Comparison of ENCODE assay signal across 5 fruit fly cellular contexts in the genomic region with DNA sequence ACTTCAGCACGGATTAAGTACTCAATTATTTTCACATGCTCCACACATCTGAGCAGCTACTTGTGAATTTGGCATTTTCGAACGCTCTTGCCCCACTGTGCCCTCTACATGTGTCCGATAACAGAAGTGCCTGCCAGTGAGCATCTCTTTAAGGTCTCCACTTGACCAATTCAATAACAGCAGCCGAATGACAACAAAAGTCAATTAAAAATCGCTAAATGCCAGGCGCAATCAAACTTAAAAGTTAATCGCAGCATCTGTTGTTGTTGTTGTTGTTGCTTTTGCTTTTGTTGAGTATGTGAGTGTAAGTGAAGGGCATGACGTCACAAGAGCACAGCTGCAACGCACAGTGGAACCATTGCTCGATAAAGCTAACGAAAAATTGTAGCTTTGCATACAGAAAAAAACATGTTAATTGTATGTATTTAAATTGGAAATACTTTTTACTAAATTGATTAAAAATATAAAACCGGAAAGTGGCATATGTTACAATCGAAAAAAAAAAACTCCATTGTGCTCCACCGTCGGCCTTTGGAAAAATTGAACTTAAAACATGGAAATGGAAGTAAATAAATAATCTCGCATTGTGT.
A peak's percentile ranks its signal among the peaks of the same experiment; 100 is the strongest.
TF ChIP-seq lines count a peak whose summit lies in the region.

No protein-coding gene starts in this region.

- no peak for TF ChIP-seq CTCF in whole organism, embryonic (GFP tag; optimal IDR thresholded peaks at IDR 0.05; lab: Kevin White, UChicago)

TF ChIP-seq in whole organism, adult, 20 proteins besides CTCF, POLR2A, EP300 and RAD21 (continues in another document):
- TF ChIP-seq CG7045 (GFP tag; optimal IDR thresholded peaks at IDR 0.05; lab: Kevin White, UChicago), result no peak
- peak; percentile 17 for TF ChIP-seq CG14711 (tag; optimal IDR thresholded peaks at IDR 0.05; lab: Kevin White, UChicago)
- no peak for TF ChIP-seq CG5204 (GFP tag; optimal IDR thresholded peaks at IDR 0.05; lab: Kevin White, UChicago)
- TF ChIP-seq CG1620 (GFP tag; optimal IDR thresholded peaks at IDR 0.05; lab: Kevin White, UChicago), result peak; percentile 21
- peak; percentile 83 for TF ChIP-seq kay (GFP tag; lab: Kevin White, UChicago; ENCODE audit: borderline replicate concordance)
- no peak for TF ChIP-seq ovo (GFP tag; optimal IDR thresholded peaks at IDR 0.05; lab: Kevin White, UChicago)
- TF ChIP-seq bab1 (GFP tag; optimal IDR thresholded peaks at IDR 0.05; lab: Kevin White, UChicago), result no peak
- TF ChIP-seq pad (GFP tag; optimal IDR thresholded peaks at IDR 0.05; lab: Kevin White, UChicago), result no peak
- TF ChIP-seq tj (GFP tag; optimal IDR thresholded peaks at IDR 0.05; lab: Kevin White, UChicago), result no peak
- no peak for TF ChIP-seq Clk (GFP tag; optimal IDR thresholded peaks at IDR 0.05; lab: Kevin White, UChicago)
- TF ChIP-seq CG12768 (GFP tag; optimal IDR thresholded peaks at IDR 0.05; lab: Kevin White, UChicago), result no peak
- TF ChIP-seq toe (GFP tag; optimal IDR thresholded peaks at IDR 0.05; lab: Kevin White, UChicago), result no peak
- TF ChIP-seq Mnt (GFP tag; optimal IDR thresholded peaks at IDR 0.05; lab: Kevin White, UChicago), result peak; percentile 11
- peak; percentile 34 for TF ChIP-seq CG11617 (GFP tag; optimal IDR thresholded peaks at IDR 0.05; lab: Kevin White, UChicago)
- no peak for TF ChIP-seq Hr96 (GFP tag; optimal IDR thresholded peaks at IDR 0.05; lab: Kevin White, UChicago)
- no peak for TF ChIP-seq CG33017 (tag; optimal IDR thresholded peaks at IDR 0.05; lab: Kevin White, UChicago)
- TF ChIP-seq CG7101 (tag; optimal IDR thresholded peaks at IDR 0.05; lab: Kevin White, UChicago), result no peak

TF ChIP-seq in whole organism, embryonic, 481 proteins besides CTCF, POLR2A, EP300 and RAD21 (continues in another document):
- peak; percentile 41; the same call in 1 of the 2 replicates for TF ChIP-seq Ptx1 (GFP tag; IDR thresholded peaks at IDR 0.05; lab: Robert Waterston, UW)
- no peak for TF ChIP-seq NK7.1 (GFP tag; optimal IDR thresholded peaks at IDR 0.05; lab: Kevin White, UChicago)
- TF ChIP-seq Jarid2 (GFP tag; optimal IDR thresholded peaks at IDR 0.05; lab: Kevin White, UChicago), result no peak
- TF ChIP-seq CG5245 (GFP tag; optimal IDR thresholded peaks at IDR 0.05; lab: Kevin White, UChicago), result peak; percentile 25
- TF ChIP-seq CG17385 (GFP tag; optimal IDR thresholded peaks at IDR 0.05; lab: Kevin White, UChicago), result peak; percentile 3
- TF ChIP-seq Rfx (GFP tag; IDR thresholded peaks at IDR 0.05; lab: Robert Waterston, UW), result peak; percentile 23
- TF ChIP-seq gsb (GFP tag; IDR thresholded peaks at IDR 0.05; lab: Robert Waterston, UW), result 0 out of 2 replicates have a peak, but pooled peaks have one; percentile 17
- peak; percentile 46; the same call in 1 of the 3 replicates for TF ChIP-seq ci (GFP tag; IDR thresholded peaks at IDR 0.05; lab: Robert Waterston, UW)
- TF ChIP-seq abd-A (tag; optimal IDR thresholded peaks at IDR 0.05; lab: Kevin White, UChicago), result no peak
- no peak for TF ChIP-seq Sin3A (optimal IDR thresholded peaks at IDR 0.05; lab: Kevin White, UChicago)
- TF ChIP-seq CG10543 (GFP tag; optimal IDR thresholded peaks at IDR 0.05; lab: Kevin White, UChicago), result peak; percentile 5
- peak; percentile 13 for TF ChIP-seq CG6813 (GFP tag; optimal IDR thresholded peaks at IDR 0.05; lab: Kevin White, UChicago)
- TF ChIP-seq CG1832 (GFP tag; optimal IDR thresholded peaks at IDR 0.05; lab: Kevin White, UChicago), result no peak
- peak; percentile 59 for TF ChIP-seq CG14441 (GFP tag; IDR thresholded peaks at IDR 0.05; lab: Robert Waterston, UW)
- 0 out of 2 replicates have a peak, but pooled peaks have one; percentile 8 for TF ChIP-seq lmd (GFP tag; IDR thresholded peaks at IDR 0.05; lab: Robert Waterston, UW)
- TF ChIP-seq CG13287 (GFP tag; IDR thresholded peaks at IDR 0.05; lab: Robert Waterston, UW; ENCODE audit: partially characterized antibody), result peak; percentile 31; the same call in 1 of the 2 replicates

TF ChIP-seq in whole organism, prepupa, 60 proteins besides CTCF, POLR2A, EP300 and RAD21 (continues in another document):
- TF ChIP-seq Sox102F (GFP tag; optimal IDR thresholded peaks at IDR 0.05; lab: Kevin White, UChicago), result peak; percentile 76
- peak; percentile 56 for TF ChIP-seq CG31627 (GFP tag; optimal IDR thresholded peaks at IDR 0.05; lab: Kevin White, UChicago)
- TF ChIP-seq svp (GFP tag; lab: Kevin White, UChicago), result peak; percentile 91
- TF ChIP-seq cyc (GFP tag; optimal IDR thresholded peaks at IDR 0.05; lab: Kevin White, UChicago), result peak; percentile 69
- TF ChIP-seq Met (GFP tag; optimal IDR thresholded peaks at IDR 0.05; lab: Kevin White, UChicago), result peak; percentile 78
- TF ChIP-seq CG9139 (GFP tag; optimal IDR thresholded peaks at IDR 0.05; lab: Kevin White, UChicago), result no peak
- TF ChIP-seq topi (GFP tag; optimal IDR thresholded peaks at IDR 0.05; lab: Kevin White, UChicago), result peak; percentile 78
- peak; percentile 68 for TF ChIP-seq Sox14 (GFP tag; optimal IDR thresholded peaks at IDR 0.05; lab: Kevin White, UChicago)
- TF ChIP-seq acj6 (GFP tag; optimal IDR thresholded peaks at IDR 0.05; lab: Kevin White, UChicago), result peak; percentile 46
- peak; percentile 73 for TF ChIP-seq CG3919 (GFP tag; optimal IDR thresholded peaks at IDR 0.05; lab: Kevin White, UChicago)
- TF ChIP-seq Lpt (GFP tag; optimal IDR thresholded peaks at IDR 0.05; lab: Kevin White, UChicago), result no peak
- TF ChIP-seq Eip78C (GFP tag; lab: Kevin White, UChicago), result peak; percentile 89
- TF ChIP-seq fd59A (GFP tag; optimal IDR thresholded peaks at IDR 0.05; lab: Kevin White, UChicago), result peak; percentile 15
- peak; percentile 80 for TF ChIP-seq esn (GFP tag; optimal IDR thresholded peaks at IDR 0.05; lab: Kevin White, UChicago)
- peak; percentile 45 for TF ChIP-seq Blimp-1 (GFP tag; optimal IDR thresholded peaks at IDR 0.05; lab: Kevin White, UChicago)
- TF ChIP-seq CG6792 (GFP tag; optimal IDR thresholded peaks at IDR 0.05; lab: Kevin White, UChicago), result peak; percentile 64
- peak; percentile 50 for TF ChIP-seq Ets96B (tag; optimal IDR thresholded peaks at IDR 0.05; lab: Kevin White, UChicago)
- no peak for TF ChIP-seq Sox15 (GFP tag; optimal IDR thresholded peaks at IDR 0.05; lab: Kevin White, UChicago)

TF ChIP-seq in whole organism, pupa, 21 proteins besides CTCF, POLR2A, EP300 and RAD21 (continues in another document):
- TF ChIP-seq EcR (GFP tag; optimal IDR thresholded peaks at IDR 0.05; lab: Kevin White, UChicago), result peak; percentile 69
- no peak for TF ChIP-seq D1 (tag; optimal IDR thresholded peaks at IDR 0.05; lab: Kevin White, UChicago)
- TF ChIP-seq CG14655 (GFP tag; optimal IDR thresholded peaks at IDR 0.05; lab: Kevin White, UChicago), result no peak
- no peak for TF ChIP-seq rn (GFP tag; IDR thresholded peaks at IDR 0.05; lab: Robert Waterston, UW)
- peak; percentile 77 for TF ChIP-seq Pif1B (GFP tag; optimal IDR thresholded peaks at IDR 0.05; lab: Kevin White, UChicago)
- TF ChIP-seq CG15710 (tag; optimal IDR thresholded peaks at IDR 0.05; lab: Kevin White, UChicago), result peak; percentile 45
- peak; percentile 64 for TF ChIP-seq CG8159 (tag; optimal IDR thresholded peaks at IDR 0.05; lab: Kevin White, UChicago)
- TF ChIP-seq CG4496 (GFP tag; IDR thresholded peaks at IDR 0.05; lab: Robert Waterston, UW), result 0 out of 3 replicates have a peak, but pooled peaks have one; percentile 30
- peak; percentile 70 for TF ChIP-seq Pif1A (GFP tag; optimal IDR thresholded peaks at IDR 0.05; lab: Kevin White, UChicago)
- TF ChIP-seq CG34367 (tag; optimal IDR thresholded peaks at IDR 0.05; lab: Kevin White, UChicago), result peak; percentile 37
- TF ChIP-seq CG13204 (GFP tag; optimal IDR thresholded peaks at IDR 0.05; lab: Kevin White, UChicago), result no peak
- peak; percentile 20 for TF ChIP-seq CG8301 (tag; optimal IDR thresholded peaks at IDR 0.05; lab: Kevin White, UChicago)
- peak; percentile 35 for TF ChIP-seq gl (tag; optimal IDR thresholded peaks at IDR 0.05; lab: Kevin White, UChicago)
- TF ChIP-seq Snoo (tag; optimal IDR thresholded peaks at IDR 0.05; lab: Kevin White, UChicago), result peak; percentile 65
- TF ChIP-seq Ets98B (GFP tag; IDR thresholded peaks at IDR 0.05; lab: Robert Waterston, UW), result peak; percentile 63
- TF ChIP-seq CG12605 (GFP tag; IDR thresholded peaks at IDR 0.05; lab: Robert Waterston, UW), result peak; percentile 52; the same call in 1 of the 2 replicates
- TF ChIP-seq fd96Ca (GFP tag; IDR thresholded peaks at IDR 0.05; lab: Robert Waterston, UW), result no peak
- TF ChIP-seq CG32121 (GFP tag; IDR thresholded peaks at IDR 0.05; lab: Robert Waterston, UW), result peak; percentile 48
- peak; percentile 28 for TF ChIP-seq CG9948 (tag; optimal IDR thresholded peaks at IDR 0.05; lab: Kevin White, UChicago)

TF ChIP-seq in whole organism, wandering third instar larva, 38 proteins besides CTCF, POLR2A, EP300 and RAD21 (continues in another document):
- no peak for TF ChIP-seq lola (GFP tag; optimal IDR thresholded peaks at IDR 0.05; lab: Kevin White, UChicago)
- TF ChIP-seq dmrt93B (GFP tag; optimal IDR thresholded peaks at IDR 0.05; lab: Kevin White, UChicago), result no peak
- no peak for TF ChIP-seq Vsx2 (GFP tag; optimal IDR thresholded peaks at IDR 0.05; lab: Kevin White, UChicago; ENCODE audit: partially characterized antibody)
- peak; percentile 59 for TF ChIP-seq h (GFP tag; optimal IDR thresholded peaks at IDR 0.05; lab: Kevin White, UChicago)
- TF ChIP-seq Abd-B (GFP tag; optimal IDR thresholded peaks at IDR 0.05; lab: Kevin White, UChicago), result no peak
- TF ChIP-seq Jra (GFP tag; optimal IDR thresholded peaks at IDR 0.05; lab: Kevin White, UChicago), result peak; percentile 52
- TF ChIP-seq dsf (GFP tag; optimal IDR thresholded peaks at IDR 0.05; lab: Kevin White, UChicago; ENCODE audit: borderline replicate concordance), result no peak
- no peak for TF ChIP-seq Mio (GFP tag; optimal IDR thresholded peaks at IDR 0.05; lab: Kevin White, UChicago)
- TF ChIP-seq psq (GFP tag; optimal IDR thresholded peaks at IDR 0.05; lab: Kevin White, UChicago), result peak; percentile 42
- TF ChIP-seq rgr (GFP tag; optimal IDR thresholded peaks at IDR 0.05; lab: Kevin White, UChicago), result peak; percentile 53
- TF ChIP-seq Hr78 (GFP tag; optimal IDR thresholded peaks at IDR 0.05; lab: Kevin White, UChicago), result no peak
- no peak for TF ChIP-seq Hr83 (GFP tag; optimal IDR thresholded peaks at IDR 0.05; lab: Kevin White, UChicago; ENCODE audit: poor library complexity, severe bottlenecking)
- TF ChIP-seq foxo (GFP tag; optimal IDR thresholded peaks at IDR 0.05; lab: Kevin White, UChicago), result peak in 1 of 2 experiments; percentile 61
- TF ChIP-seq sage (GFP tag; optimal IDR thresholded peaks at IDR 0.05; lab: Kevin White, UChicago), result peak; percentile 70
- TF ChIP-seq brk (GFP tag; optimal IDR thresholded peaks at IDR 0.05; lab: Kevin White, UChicago), result no peak
- no peak for TF ChIP-seq dl (GFP tag; optimal IDR thresholded peaks at IDR 0.05; lab: Kevin White, UChicago; ENCODE audit: insufficient read depth in 1 of 2, partially characterized antibody in 2 of 2)
- TF ChIP-seq CrebA (GFP tag; optimal IDR thresholded peaks at IDR 0.05; lab: Kevin White, UChicago; ENCODE audit: borderline replicate concordance), result no peak
- peak; percentile 37 for TF ChIP-seq ey (GFP tag; optimal IDR thresholded peaks at IDR 0.05; lab: Kevin White, UChicago)
- TF ChIP-seq Sp1 (GFP tag; optimal IDR thresholded peaks at IDR 0.05; lab: Kevin White, UChicago), result peak; percentile 40
- peak; percentile 46 for TF ChIP-seq HLH106 (tag; optimal IDR thresholded peaks at IDR 0.05; lab: Kevin White, UChicago)
